Worm (Caenorhabditis elegans) whole organism, young adult: Measurements from ENCODE around the gene cpna-3.

Source experiments
- F23B12.7 ChIP-seq: sonication (generic microtip); optimal IDR thresholded peaks from 2 replicates; lab custom pipeline; 2017; ENCODE audit warnings: missing genetic modification characterization, mild to moderate bottlenecking, missing compliant biosample characterization, antibody characterized with exemption, moderate library complexity; ENCODE audit not compliant: insufficient read depth
- F55B11.4 ChIP-seq: sonication (generic microtip); optimal IDR thresholded peaks from 2 replicates; lab custom pipeline; 2016; ENCODE audit warnings: missing compliant biosample characterization, missing genetic modification characterization, borderline replicate concordance; ENCODE audit not compliant: insufficient read depth
- Y79H2A.3 ChIP-seq: fragments of 200-800 bp; sonication (Bioruptor generic); conservative IDR thresholded peaks from 2 replicates; pipeline ENCODE4 v1.3.6; 2022; ENCODE audit warnings: missing genetic modification reagents, missing genetic modification characterization, missing compliant biosample characterization
- atf-7 ChIP-seq: sonication (generic microtip); optimal IDR thresholded peaks from 2 replicates; lab custom pipeline; 2017; ENCODE audit warnings: mild to moderate bottlenecking, missing genetic modification characterization, missing compliant biosample characterization
- attf-3 ChIP-seq: fragments of 200-800 bp; sonication (Bioruptor generic); conservative IDR thresholded peaks from 2 replicates; pipeline ENCODE4 v1.3.6; 2022; ENCODE audit warnings: missing genetic modification reagents, missing genetic modification characterization, missing compliant biosample characterization
- attf-6 ChIP-seq: fragments of 200-800 bp; sonication (Bioruptor generic); IDR thresholded peaks from 2 replicates; pipeline ENCODE4 v1.3.6; 2022; ENCODE audit warnings: missing genetic modification reagents, missing genetic modification characterization, missing compliant biosample characterization
- ccch-3 ChIP-seq: fragments of 200-800 bp; sonication (Bioruptor generic); optimal IDR thresholded peaks from 2 replicates; lab custom pipeline; 2018; ENCODE audit warnings: mild to moderate bottlenecking, missing genetic modification characterization, missing compliant biosample characterization
- cebp-1 ChIP-seq, 2 experiments: fragments of 200-800 bp in 1 of 2; sonication (Bioruptor generic) in 1 of 2; sonication (generic microtip) in 1 of 2; IDR thresholded peaks in 1 of 2; optimal IDR thresholded peaks in 1 of 2; 2 replicates each; pipeline versions ENCODE4 v1.3.6 to Lab custom; 2017 to 2022; ENCODE audit warnings: missing compliant biosample characterization in 2 of 2, missing genetic modification characterization in 2 of 2, mild to moderate bottlenecking in 1 of 2, missing genetic modification reagents in 1 of 2, moderate library complexity in 1 of 2
- cebp-2 ChIP-seq: fragments of 200-800 bp; sonication (Bioruptor generic); IDR thresholded peaks from 2 replicates; pipeline ENCODE4 v1.3.6; 2022; ENCODE audit warnings: missing genetic modification characterization, missing compliant biosample characterization
- ceh-58 ChIP-seq: fragments of 200-800 bp; sonication (Bioruptor generic); IDR thresholded peaks from 2 replicates; pipeline ENCODE4 v1.3.6; 2022; ENCODE audit warnings: missing genetic modification characterization, missing compliant biosample characterization
- egl-18 ChIP-seq: fragments of 200-800 bp; sonication (Bioruptor generic); IDR thresholded peaks from 2 replicates; pipeline ENCODE4 v1.3.6; 2022; ENCODE audit warnings: missing genetic modification reagents, missing genetic modification characterization, missing compliant biosample characterization
- ekl-4 ChIP-seq: fragments of 200-800 bp; sonication (Bioruptor generic); IDR thresholded peaks from 2 replicates; pipeline ENCODE4 v1.3.6; 2022; ENCODE audit warnings: missing genetic modification reagents, missing genetic modification characterization, missing compliant biosample characterization
- gei-17 ChIP-seq: fragments of 200-800 bp; sonication (Bioruptor generic); optimal IDR thresholded peaks from 2 replicates; lab custom pipeline; 2018; ENCODE audit warnings: mild to moderate bottlenecking, missing genetic modification characterization, missing compliant biosample characterization
- hmg-20 ChIP-seq: fragments of 200-800 bp; sonication (Bioruptor generic); IDR thresholded peaks from 2 replicates; pipeline ENCODE4 v1.3.6; 2022; ENCODE audit warnings: missing genetic modification reagents, missing genetic modification characterization, missing compliant biosample characterization
- hrde-1 ChIP-seq: sonication (generic microtip); optimal IDR thresholded peaks from 2 replicates; lab custom pipeline; 2016; ENCODE audit warnings: missing genetic modification characterization, mild to moderate bottlenecking, missing compliant biosample characterization, moderate library complexity, missing genotype, missing genetic modification reagents, borderline replicate concordance
- let-607 ChIP-seq, 2 experiments: fragments of 200-800 bp in 1 of 2; sonication (Bioruptor generic) in 1 of 2; sonication (generic microtip) in 1 of 2; optimal IDR thresholded peaks; 2 replicates each; lab custom pipeline; 2016 to 2018; ENCODE audit warnings: mild to moderate bottlenecking in 2 of 2, missing compliant biosample characterization in 2 of 2, missing genetic modification characterization in 2 of 2, moderate library complexity in 2 of 2, missing genotype in 1 of 2
- lin-40 ChIP-seq: sonication (generic microtip); optimal IDR thresholded peaks from 2 replicates; lab custom pipeline; 2016; ENCODE audit warnings: missing genetic modification characterization, mild to moderate bottlenecking, missing compliant biosample characterization, missing genotype, missing genetic modification reagents
- lsl-1 ChIP-seq: fragments of 200-800 bp; sonication (Bioruptor generic); optimal IDR thresholded peaks from 2 replicates; lab custom pipeline; 2018; ENCODE audit warnings: mild to moderate bottlenecking, missing genetic modification characterization, moderate library complexity, missing compliant biosample characterization
- madf-3 ChIP-seq: fragments of 200-800 bp; sonication (Bioruptor generic); IDR thresholded peaks from 2 replicates; pipeline ENCODE4 v1.3.6; 2022; ENCODE audit warnings: missing genetic modification reagents, missing genetic modification characterization, missing compliant biosample characterization
- madf-6 ChIP-seq: fragments of 200-800 bp; sonication (Bioruptor generic); IDR thresholded peaks from 2 replicates; pipeline ENCODE4 v1.3.6; 2022; ENCODE audit warnings: missing genetic modification reagents, missing genetic modification characterization, missing compliant biosample characterization
- mcd-1 ChIP-seq: fragments of 200-800 bp; sonication (Bioruptor generic); IDR thresholded peaks from 2 replicates; pipeline ENCODE4 v1.3.6; 2022; ENCODE audit warnings: missing genetic modification reagents, missing genetic modification characterization, missing compliant biosample characterization
- nfya-2 ChIP-seq: fragments of 200-800 bp; sonication (Bioruptor generic); IDR thresholded peaks from 2 replicates; pipeline ENCODE4 v1.3.6; 2022; ENCODE audit warnings: missing genetic modification reagents, missing genetic modification characterization, missing compliant biosample characterization
- nfyb-1 ChIP-seq: fragments of 200-800 bp; sonication (Bioruptor generic); IDR thresholded peaks from 2 replicates; pipeline ENCODE4 v1.3.6; 2022; ENCODE audit warnings: missing genetic modification reagents, missing genetic modification characterization, missing compliant biosample characterization
- nhr-179 ChIP-seq: sonication (generic microtip); optimal IDR thresholded peaks from 2 replicates; lab custom pipeline; 2016; ENCODE audit warnings: mild to moderate bottlenecking, missing genetic modification characterization, missing compliant biosample characterization
- repo-1 ChIP-seq: sonication (generic microtip); optimal IDR thresholded peaks from 2 replicates; lab custom pipeline; 2017; ENCODE audit warnings: mild to moderate bottlenecking, missing genetic modification characterization, missing compliant biosample characterization
- sea-2 ChIP-seq: fragments of 200-800 bp; sonication (Bioruptor generic); IDR thresholded peaks from 2 replicates; pipeline ENCODE4 v1.3.6; 2022; ENCODE audit warnings: missing genetic modification characterization, missing compliant biosample characterization
- snpc-1.1 ChIP-seq: sonication (generic microtip); optimal IDR thresholded peaks from 2 replicates; lab custom pipeline; 2017; ENCODE audit warnings: missing genetic modification characterization, mild to moderate bottlenecking, missing compliant biosample characterization, antibody characterized with exemption, moderate library complexity, missing genotype, missing genetic modification reagents; ENCODE audit not compliant: insufficient read depth
- somi-1 ChIP-seq: fragments of 200-800 bp; sonication (Bioruptor generic); optimal IDR thresholded peaks from 2 replicates; lab custom pipeline; 2018; ENCODE audit warnings: mild to moderate bottlenecking, missing genetic modification characterization, missing compliant biosample characterization
- sptf-2 ChIP-seq: fragments of 200-800 bp; sonication (Bioruptor generic); optimal IDR thresholded peaks from 2 replicates; lab custom pipeline; 2018; ENCODE audit warnings: mild to moderate bottlenecking, missing genetic modification characterization, missing compliant biosample characterization
- unc-130 ChIP-seq: sonication (generic microtip); optimal IDR thresholded peaks from 2 replicates; lab custom pipeline; 2016; ENCODE audit warnings: missing genetic modification reagents, missing genetic modification characterization, missing compliant biosample characterization
- unc-62 ChIP-seq: fragments of 150-350 bp; optimal IDR thresholded peaks from 2 replicates; lab custom pipeline; 2014; ENCODE audit warnings: missing biosample characterization, missing genetic modification reagents, missing genetic modification characterization
- zfh-2 ChIP-seq: fragments of 200-800 bp; sonication (Bioruptor generic); conservative IDR thresholded peaks from 2 replicates; pipeline ENCODE4 v1.3.6; 2022; ENCODE audit warnings: missing genetic modification reagents, missing genetic modification characterization, missing compliant biosample characterization
- ztf-3 ChIP-seq: fragments of 200-800 bp; sonication (Bioruptor generic); optimal IDR thresholded peaks from 2 replicates; lab custom pipeline; 2018; ENCODE audit warnings: mild to moderate bottlenecking, missing genetic modification characterization, missing compliant biosample characterization

The cpna-3 gene

ce11 chrIV:9090538-9091195 is 6.0 kb upstream of the cpna-3 start:
- TF ChIP-seq cebp-1 (GFP tag; IDR thresholded peaks at IDR 0.05; lab: Robert Waterston, UW) (no peak), cebp-1 (tag; optimal IDR thresholded peaks at IDR 0.05; lab: Kevin White, UChicago) (no peak), unc-130 (GFP tag; lab: Kevin White, UChicago) (no peak), unc-62 (GFP tag; lab: Kevin White, UChicago) (no peak), ekl-4 (GFP tag; lab: Robert Waterston, UW) (no peak), attf-3 (GFP tag; lab: Robert Waterston, UW) (no peak), gei-17 (GFP tag; lab: Kevin White, UChicago) (no peak), sptf-2 (GFP tag; lab: Kevin White, UChicago) (no peak), nfya-2 (GFP tag; lab: Robert Waterston, UW) (no peak), sea-2 (no peak), F55B11.4 (tag; lab: Kevin White, UChicago) (no peak), somi-1 (no peak), lin-40 (tag; lab: Kevin White, UChicago) (no peak), lsl-1 (no peak), atf-7 (tag; lab: Kevin White, UChicago) (no peak), Y79H2A.3 (no peak), cebp-2 (GFP tag; lab: Robert Waterston, UW) (no peak), F23B12.7 (tag; lab: Kevin White, UChicago) (no peak)

- TF ChIP-seq ekl-4 (GFP tag; lab: Robert Waterston, UW) (no peak), madf-3 (0 out of 2 replicates have a peak, but pooled peaks have one; percentile 17), lin-40 (tag; lab: Kevin White, UChicago) (peak; percentile 2)
Measured at ce11 chrIV:9092011-9092410, 4.6 kb upstream of the cpna-3 start.

ce11 chrIV:9093932-9094331 is 2.7 kb upstream of the cpna-3 start, which contains the start of gene lpl-1:
Gene lpl-1, minus strand, starts transcription at chrIV:9094032.
- no peak for TF ChIP-seq unc-130 (GFP tag; lab: Kevin White, UChicago)
- peak; percentile 15 for TF ChIP-seq repo-1 (tag; lab: Kevin White, UChicago)

ce11 chrIV:9094356-9094755 is 2.3 kb upstream of the cpna-3 start, which contains the start of gene mrpl-42:
Gene mrpl-42, minus strand, starts transcription at chrIV:9094456.
- TF ChIP-seq egl-18 (no peak), nfyb-1 (no peak), let-607 (tag; optimal IDR thresholded peaks at IDR 0.05; lab: Kevin White, UChicago) (no peak), lsl-1 (no peak), ccch-3 (no peak), zfh-2 (GFP tag; lab: Robert Waterston, UW) (no peak), sea-2 (no peak)

ce11 chrIV:9095553-9095952 is 1.1 kb upstream of the cpna-3 start, which contains the start of gene icln-1:
Gene icln-1, minus strand, starts transcription at chrIV:9095653.
- TF ChIP-seq snpc-1.1 (tag; lab: Kevin White, UChicago), result no peak
- no peak for TF ChIP-seq ztf-3
- peak; percentile 44; the same call in 1 of the 2 replicates for TF ChIP-seq madf-6 (GFP tag; lab: Robert Waterston, UW)
- no peak for TF ChIP-seq hmg-20 (GFP tag; lab: Robert Waterston, UW)
- TF ChIP-seq nhr-179, result no peak
- TF ChIP-seq attf-6, result 0 out of 2 replicates have a peak, but pooled peaks have one; percentile 35
- no peak for TF ChIP-seq mcd-1 (GFP tag; lab: Robert Waterston, UW)
- TF ChIP-seq ceh-58 (GFP tag; lab: Robert Waterston, UW), result no peak
- TF ChIP-seq hrde-1 (tag; lab: Kevin White, UChicago), result no peak
- TF ChIP-seq, all 124 proteins: peak for 2
